Fruit fly (Drosophila melanogaster): ENCODE data around the gene Ugt303A1.
A peak's percentile ranks its signal among the peaks of the same experiment; 100 is the strongest.

Ugt303A1 gene

dm6 chr3R:11216156-11216630 lies 40.9 kb downstream of the Ugt303A1 start, which contains the start of the genes RpS25 and CG4820 (continued):
- TF ChIP-seq maf-S (GFP tag; optimal IDR thresholded peaks at IDR 0.05), result peak; percentile 88
- peak; percentile 80 to 94 for TF ChIP-seq dpn (GFP tag; optimal IDR thresholded peaks at IDR 0.05)
- peak; percentile 89 for TF ChIP-seq CG32532 (GFP tag; IDR thresholded peaks at IDR 0.05)
- peak; percentile 84 to 86 for TF ChIP-seq Hr51 (GFP tag; optimal IDR thresholded peaks at IDR 0.05)
- peak; percentile 89 for TF ChIP-seq gcm (GFP tag; optimal IDR thresholded peaks at IDR 0.05)
- peak; percentile 90 for TF ChIP-seq Vsx1 (GFP tag; optimal IDR thresholded peaks at IDR 0.05)
- peak; percentile 75 for TF ChIP-seq D19B (GFP tag; optimal IDR thresholded peaks at IDR 0.05)
- TF ChIP-seq CG7928 (GFP tag; optimal IDR thresholded peaks at IDR 0.05), result peak; percentile 78
- TF ChIP-seq CG15479 (GFP tag; optimal IDR thresholded peaks at IDR 0.05), result peak; percentile 94
- peak; percentile 95 for TF ChIP-seq CG2116 (GFP tag; optimal IDR thresholded peaks at IDR 0.05)
- TF ChIP-seq Ets65A (GFP tag), result peak; percentile 99
- peak; percentile 72 for TF ChIP-seq Kr (GFP tag; optimal IDR thresholded peaks at IDR 0.05)
- no peak for TF ChIP-seq pan (optimal IDR thresholded peaks at IDR 0.05)
- peak in 1 of 2 experiments; percentile 89 for TF ChIP-seq pan (GFP tag; optimal IDR thresholded peaks at IDR 0.05 in 1 of 2, IDR thresholded peaks at IDR 0.05 in 1 of 2)
- TF ChIP-seq CG14441 (GFP tag; IDR thresholded peaks at IDR 0.05), result peak; percentile 75
- peak; percentile 90 for TF ChIP-seq CG10654 (GFP tag; optimal IDR thresholded peaks at IDR 0.05)
- peak; percentile 92 for TF ChIP-seq CG9876 (GFP tag; optimal IDR thresholded peaks at IDR 0.05)
- peak; percentile 81 for TF ChIP-seq CG11695 (GFP tag; IDR thresholded peaks at IDR 0.05)
- peak; percentile 75 for TF ChIP-seq CG4730 (GFP tag; IDR thresholded peaks at IDR 0.05)
- TF ChIP-seq h (optimal IDR thresholded peaks at IDR 0.05), result no peak
- peak; percentile 79 for TF ChIP-seq stc (GFP tag; IDR thresholded peaks at IDR 0.05)
- peak; percentile 81; the same call in 2 of the 3 replicates for TF ChIP-seq H15 (GFP tag; IDR thresholded peaks at IDR 0.05)
- TF ChIP-seq fd102C (GFP tag; optimal IDR thresholded peaks at IDR 0.05), result peak; percentile 87
- peak; percentile 38; the same call in 2 of the 4 replicates for TF ChIP-seq Gug (GFP tag; IDR thresholded peaks at IDR 0.05)
- peak; percentile 100 for TF ChIP-seq MESR4 (GFP tag; optimal IDR thresholded peaks at IDR 0.05)
- peak; percentile 83 for TF ChIP-seq CG10979 (tag; optimal IDR thresholded peaks at IDR 0.05)
- TF ChIP-seq Atf6 (GFP tag; IDR thresholded peaks at IDR 0.05), result peak; percentile 89
- TF ChIP-seq Doc2 (GFP tag; IDR thresholded peaks at IDR 0.05), result peak; percentile 50
- TF ChIP-seq tx (GFP tag; optimal IDR thresholded peaks at IDR 0.05), result peak; percentile 80
- peak; percentile 84 for TF ChIP-seq lilli (GFP tag; optimal IDR thresholded peaks at IDR 0.05)
- peak; percentile 96 for TF ChIP-seq Meics (GFP tag; optimal IDR thresholded peaks at IDR 0.05)
- TF ChIP-seq Dip3 (GFP tag; optimal IDR thresholded peaks at IDR 0.05), result peak; percentile 81
- peak; percentile 83 for TF ChIP-seq CG4854 (GFP tag; optimal IDR thresholded peaks at IDR 0.05)
- peak; percentile 85 for TF ChIP-seq CG1529 (GFP tag; optimal IDR thresholded peaks at IDR 0.05)
- TF ChIP-seq vfl (GFP tag; optimal IDR thresholded peaks at IDR 0.05), result peak; percentile 80
- TF ChIP-seq pros (GFP tag; optimal IDR thresholded peaks at IDR 0.05), result peak; percentile 2
- peak; percentile 95 for TF ChIP-seq trem (tag; optimal IDR thresholded peaks at IDR 0.05)
- peak; percentile 93 for TF ChIP-seq pb (GFP tag; optimal IDR thresholded peaks at IDR 0.05)
- TF ChIP-seq Hand (GFP tag; optimal IDR thresholded peaks at IDR 0.05), result peak; percentile 81
- peak; percentile 69 for TF ChIP-seq CTCF (GFP tag; optimal IDR thresholded peaks at IDR 0.05)
- peak; percentile 82 for TF ChIP-seq CG1647 (GFP tag; optimal IDR thresholded peaks at IDR 0.05)
- peak; percentile 85 for TF ChIP-seq dmrt11E (tag; optimal IDR thresholded peaks at IDR 0.05)
- TF ChIP-seq Sox100B (GFP tag; optimal IDR thresholded peaks at IDR 0.05), result peak; percentile 92
- peak; percentile 91 for TF ChIP-seq sob (GFP tag; IDR thresholded peaks at IDR 0.05)
- TF ChIP-seq Rx (GFP tag; IDR thresholded peaks at IDR 0.05), result peak; percentile 79
- TF ChIP-seq Camta (GFP tag; optimal IDR thresholded peaks at IDR 0.05), result peak; percentile 94
- TF ChIP-seq CG7372 (GFP tag; IDR thresholded peaks at IDR 0.05), result peak; percentile 82
- peak; percentile 86 for TF ChIP-seq Bdp1 (GFP tag; optimal IDR thresholded peaks at IDR 0.05)
- TF ChIP-seq CG12104 (GFP tag; optimal IDR thresholded peaks at IDR 0.05), result peak; percentile 93
- TF ChIP-seq CG3726 (GFP tag; IDR thresholded peaks at IDR 0.05), result no peak
- TF ChIP-seq lov (optimal IDR thresholded peaks at IDR 0.05), result no peak
- TF ChIP-seq lov (GFP tag; IDR thresholded peaks at IDR 0.05), result peak; percentile 89
- TF ChIP-seq repo (GFP tag; optimal IDR thresholded peaks at IDR 0.05), result peak; percentile 92
